Worm (Caenorhabditis elegans) whole organism, L4 larva: ENCODE measurements around the gene Y40B10A.11.

Experiments used
- D1046.2 ChIP-seq: fragments of 200-800 bp; sonication (Bioruptor generic); IDR thresholded peaks from 2 replicates; pipeline ENCODE4 v1.3.6; 2022; ENCODE audit warnings: missing genetic modification characterization, missing compliant biosample characterization
- F10B5.3 ChIP-seq: sonication (generic microtip); optimal IDR thresholded peaks from 2 replicates; lab custom pipeline; 2016; ENCODE audit warnings: mild to moderate bottlenecking, missing genetic modification characterization, missing compliant biosample characterization
- F49E8.2 ChIP-seq: sonication (generic microtip); optimal IDR thresholded peaks from 2 replicates; lab custom pipeline; 2016; ENCODE audit warnings: missing compliant biosample characterization, mild to moderate bottlenecking, missing genetic modification characterization, borderline replicate concordance
- Y105C5A.15 ChIP-seq: fragments of 200-800 bp; sonication (Bioruptor generic); IDR thresholded peaks from 2 replicates; pipeline ENCODE4 v1.3.6; 2022; ENCODE audit warnings: missing genetic modification characterization, missing compliant biosample characterization
- Y5F2A.4 ChIP-seq: fragments of 200-800 bp; sonication (Bioruptor generic); optimal IDR thresholded peaks from 2 replicates; lab custom pipeline; 2018; ENCODE audit warnings: mild to moderate bottlenecking, missing genetic modification characterization, missing compliant biosample characterization
- ZK546.5 ChIP-seq, 2 experiments: sonication (generic microtip); optimal IDR thresholded peaks; 2 replicates each; lab custom pipeline; 2017; ENCODE audit warnings: missing biosample characterization in 2 of 2, missing genetic modification characterization in 2 of 2
- aly-2 ChIP-seq: sonication (generic microtip); optimal IDR thresholded peaks from 2 replicates; lab custom pipeline; 2018; ENCODE audit warnings: missing biosample characterization, missing genetic modification characterization
- ceh-32 ChIP-seq: sonication (generic microtip); optimal IDR thresholded peaks from 2 replicates; lab custom pipeline; 2016; ENCODE audit warnings: mild to moderate bottlenecking, missing genetic modification characterization, missing compliant biosample characterization; ENCODE audit not compliant: poor library complexity
- ces-1 ChIP-seq: fragments of 150-350 bp; sonication (generic microtip); optimal IDR thresholded peaks from 4 replicates; lab custom pipeline; 2014; ENCODE audit warnings: missing biosample characterization, missing genetic modification reagents, missing genetic modification characterization
- daf-16 ChIP-seq, 3 experiments: sonication (generic microtip); optimal IDR thresholded peaks; 2 replicates each; lab custom pipeline; 2016 to 2017; ENCODE audit warnings: missing genetic modification characterization in 3 of 3, missing genetic modification reagents in 3 of 3, mild to moderate bottlenecking in 2 of 3, missing compliant biosample characterization in 2 of 3, missing biosample characterization in 1 of 3, moderate library complexity in 1 of 3
- daf-19 ChIP-seq: fragments of 200-800 bp; sonication (Bioruptor generic); conservative IDR thresholded peaks from 2 replicates; pipeline ENCODE4 v1.3.6; 2022; ENCODE audit warnings: missing genetic modification characterization, missing compliant biosample characterization
- daf-8 ChIP-seq: fragments of 200-800 bp; sonication (Bioruptor generic); IDR thresholded peaks from 2 replicates; pipeline ENCODE4 v1.3.6; 2022; ENCODE audit warnings: missing genetic modification characterization, missing compliant biosample characterization
- dmd-6 ChIP-seq: fragments of 200-800 bp; sonication (Bioruptor generic); IDR thresholded peaks from 2 replicates; pipeline ENCODE4 v1.3.6; 2022; ENCODE audit warnings: missing genetic modification reagents, missing genetic modification characterization, missing compliant biosample characterization
- dve-1 ChIP-seq: sonication (generic microtip); optimal IDR thresholded peaks from 2 replicates; lab custom pipeline; 2017; ENCODE audit warnings: antibody characterized with exemption, mild to moderate bottlenecking, missing genetic modification characterization, missing compliant biosample characterization; ENCODE audit not compliant: insufficient read depth
- egl-43 ChIP-seq: fragments of 200-800 bp; sonication (Bioruptor generic); IDR thresholded peaks from 2 replicates; pipeline ENCODE4 v1.3.6; 2022; ENCODE audit warnings: missing genetic modification reagents, missing genetic modification characterization, missing compliant biosample characterization
- fkh-10 ChIP-seq: fragments of 150-350 bp; optimal IDR thresholded peaks from 2 replicates; lab custom pipeline; 2014; ENCODE audit warnings: missing biosample characterization, missing genetic modification reagents, missing genetic modification characterization
- hif-1 ChIP-seq, 2 experiments: sonication (generic microtip); optimal IDR thresholded peaks; 2 replicates each; lab custom pipeline; 2016 to 2017; ENCODE audit warnings: missing compliant biosample characterization in 2 of 2, missing genetic modification characterization in 2 of 2, missing genetic modification reagents in 2 of 2, missing genotype in 2 of 2, mild to moderate bottlenecking in 1 of 2
- hlh-11 ChIP-seq: fragments of 200-800 bp; sonication (Bioruptor generic); optimal IDR thresholded peaks from 2 replicates; lab custom pipeline; 2018; ENCODE audit warnings: mild to moderate bottlenecking, missing genetic modification characterization, missing compliant biosample characterization
- hmg-1.1 ChIP-seq: fragments of 200-800 bp; sonication (Bioruptor generic); IDR thresholded peaks from 2 replicates; pipeline ENCODE4 v1.3.6; 2022; ENCODE audit warnings: missing genetic modification reagents, missing genetic modification characterization, missing compliant biosample characterization
- lin-13 ChIP-seq: fragments of 150-350 bp; optimal IDR thresholded peaks from 2 replicates; lab custom pipeline; 2014; ENCODE audit warnings: missing biosample characterization, missing genetic modification reagents, missing genetic modification characterization
- lin-15B ChIP-seq: fragments of 150-350 bp; sonication (generic microtip); optimal IDR thresholded peaks from 3 replicates; lab custom pipeline; 2014; ENCODE audit warnings: missing biosample characterization, missing genetic modification characterization
- lin-38 ChIP-seq: fragments of 200-800 bp; sonication (Bioruptor generic); IDR thresholded peaks from 2 replicates; pipeline ENCODE4 v1.3.6; 2022; ENCODE audit warnings: missing genetic modification reagents, missing genetic modification characterization, missing compliant biosample characterization
- lir-3 ChIP-seq: sonication (generic microtip); optimal IDR thresholded peaks from 2 replicates; lab custom pipeline; 2016; ENCODE audit warnings: mild to moderate bottlenecking, missing genetic modification characterization, missing compliant biosample characterization
- lsy-2 ChIP-seq, 2 experiments: fragments of 150-350 bp in 1 of 2; sonication (generic microtip) in 1 of 2; optimal IDR thresholded peaks; 2 replicates each; lab custom pipeline; 2014 to 2017; ENCODE audit warnings: missing biosample characterization in 2 of 2, missing genetic modification characterization in 2 of 2
- madf-5 ChIP-seq, 2 experiments: fragments of 200-800 bp; sonication (Bioruptor generic); IDR thresholded peaks; 2 replicates each; pipeline ENCODE4 v1.3.6; 2022; ENCODE audit warnings: missing compliant biosample characterization in 2 of 2, missing genetic modification characterization in 2 of 2
- mdl-1 ChIP-seq, 2 experiments: fragments of 150-350 bp in 1 of 2; sonication (generic microtip) in 1 of 2; optimal IDR thresholded peaks; 2 replicates each; lab custom pipeline; 2014 to 2017; ENCODE audit warnings: missing biosample characterization in 2 of 2, missing genetic modification characterization in 2 of 2
- mep-1 ChIP-seq: fragments of 150-350 bp; sonication (generic microtip); optimal IDR thresholded peaks from 3 replicates; lab custom pipeline; 2014; ENCODE audit warnings: missing biosample characterization, missing genetic modification characterization
- mes-2 ChIP-seq: sonication (generic microtip); optimal IDR thresholded peaks from 2 replicates; lab custom pipeline; 2016; ENCODE audit warnings: missing genotype, mild to moderate bottlenecking, missing genetic modification characterization, missing compliant biosample characterization; ENCODE audit not compliant: poor library complexity, severe bottlenecking
- nhr-28 ChIP-seq: fragments of 150-350 bp; optimal IDR thresholded peaks from 2 replicates; lab custom pipeline; 2014; ENCODE audit warnings: missing biosample characterization, missing genetic modification characterization
- nhr-6 ChIP-seq: fragments of 150-350 bp; optimal IDR thresholded peaks from 2 replicates; lab custom pipeline; 2014; ENCODE audit warnings: missing biosample characterization, missing genetic modification characterization
- php-3 ChIP-seq: fragments of 200-800 bp; sonication (Bioruptor generic); IDR thresholded peaks from 2 replicates; pipeline ENCODE4 v1.3.6; 2022; ENCODE audit warnings: missing genetic modification reagents, missing genetic modification characterization, missing compliant biosample characterization
- pqm-1 ChIP-seq: sonication (generic microtip); optimal IDR thresholded peaks from 2 replicates; lab custom pipeline; 2017; ENCODE audit warnings: missing biosample characterization, missing genetic modification characterization
- tag-97 ChIP-seq: fragments of 200-800 bp; sonication (Bioruptor generic); IDR thresholded peaks from 2 replicates; pipeline ENCODE4 v1.3.6; 2022; ENCODE audit warnings: missing genetic modification characterization, missing compliant biosample characterization
- tra-1 ChIP-seq: fragments of 200-800 bp; sonication (Bioruptor generic); IDR thresholded peaks from 2 replicates; pipeline ENCODE4 v1.3.6; 2022; ENCODE audit warnings: missing genetic modification reagents, missing genetic modification characterization, missing compliant biosample characterization
- unc-130 ChIP-seq: sonication (generic microtip); optimal IDR thresholded peaks from 2 replicates; lab custom pipeline; 2016; ENCODE audit warnings: missing genetic modification reagents, missing genetic modification characterization, missing compliant biosample characterization
- unc-39 ChIP-seq: sonication (generic microtip); optimal IDR thresholded peaks from 2 replicates; lab custom pipeline; 2017; ENCODE audit warnings: missing biosample characterization, missing genetic modification characterization
- unc-62 ChIP-seq, 3 experiments: fragments of 150-350 bp in 1 of 3; sonication (generic microtip); optimal IDR thresholded peaks in 2 of 3; peaks in 1 of 3; 1 replicate in 1 of 3; 2 replicates in 2 of 3; lab custom pipeline; 2014 to 2017; ENCODE audit warnings: missing biosample characterization in 3 of 3, missing genetic modification characterization in 3 of 3, missing genetic modification reagents in 3 of 3, missing genotype in 1 of 3
- zip-2 ChIP-seq: fragments of 150-350 bp; optimal IDR thresholded peaks from 2 replicates; lab custom pipeline; 2014; ENCODE audit warnings: missing biosample characterization, missing genetic modification characterization
- ztf-7 ChIP-seq: fragments of 150-350 bp; optimal IDR thresholded peaks from 2 replicates; lab custom pipeline; 2014; ENCODE audit warnings: missing biosample characterization, missing genetic modification characterization

Y40B10A.11 gene

DNA sequence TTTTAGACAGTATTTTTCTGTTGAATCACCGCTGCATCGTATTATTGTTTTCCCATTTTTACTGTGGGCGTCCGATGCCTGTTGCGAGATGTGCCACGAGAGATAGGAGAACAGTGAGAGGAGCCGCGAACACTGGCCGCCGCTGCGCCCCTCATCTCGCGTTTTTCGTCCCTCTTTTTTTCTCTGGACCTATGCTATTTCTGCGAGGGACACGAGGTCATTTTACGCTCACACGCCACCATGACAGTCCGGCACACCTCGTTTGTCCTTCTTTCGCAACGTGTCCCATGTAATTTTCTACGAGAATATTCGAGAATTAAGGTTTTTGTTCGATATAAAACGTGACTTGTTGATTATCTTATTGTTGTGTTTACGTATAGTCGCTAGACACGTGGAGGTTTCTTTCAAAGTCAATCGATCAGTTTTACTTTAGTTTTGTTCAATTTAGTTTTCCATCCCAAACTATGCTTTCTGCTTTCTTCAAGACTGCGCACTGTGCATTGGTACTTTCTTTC, 16.6 kb upstream of the Y40B10A.11 start, which contains the start of gene lbp-9 (continued):
- no peak for TF ChIP-seq F49E8.2 (tag; lab: Kevin White, UChicago)
- no peak for TF ChIP-seq F10B5.3 (tag; lab: Kevin White, UChicago)
- 0 out of 2 replicates have a peak, but pooled peaks have one; percentile 30 for TF ChIP-seq php-3 (GFP tag; lab: Robert Waterston, UW)

DNA sequence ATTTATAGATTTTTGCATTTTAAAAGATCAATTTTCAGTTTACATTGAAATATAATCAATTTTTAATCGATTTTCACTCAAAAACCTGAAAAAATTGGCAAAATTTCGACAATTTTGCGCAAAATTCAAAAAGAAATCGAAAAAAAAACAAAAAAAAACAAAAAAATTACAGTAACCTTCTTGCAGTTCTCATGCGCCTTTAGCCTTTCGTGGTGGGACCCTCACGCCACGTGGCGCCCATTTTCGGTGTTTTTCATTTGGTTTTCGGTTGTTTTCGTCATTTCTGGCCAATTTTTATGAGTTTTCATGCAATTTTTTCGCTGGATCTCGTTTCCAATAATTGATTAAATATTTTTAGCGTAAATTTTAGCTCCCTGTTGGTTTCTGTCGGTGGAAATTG, 16.0 kb upstream of the Y40B10A.11 start:
- TF ChIP-seq tra-1 (GFP tag; lab: Robert Waterston, UW): no peak
- peak; percentile 31; the same call in 1 of the 2 replicates for TF ChIP-seq lin-38
- peak in 1 of 2 experiments; percentile 40 for TF ChIP-seq lsy-2 (tag; optimal IDR thresholded peaks at IDR 0.05; lab: Kevin White, UChicago)
- TF ChIP-seq tag-97: no peak
- peak; percentile 58 for TF ChIP-seq unc-130 (GFP tag; lab: Kevin White, UChicago)

DNA sequence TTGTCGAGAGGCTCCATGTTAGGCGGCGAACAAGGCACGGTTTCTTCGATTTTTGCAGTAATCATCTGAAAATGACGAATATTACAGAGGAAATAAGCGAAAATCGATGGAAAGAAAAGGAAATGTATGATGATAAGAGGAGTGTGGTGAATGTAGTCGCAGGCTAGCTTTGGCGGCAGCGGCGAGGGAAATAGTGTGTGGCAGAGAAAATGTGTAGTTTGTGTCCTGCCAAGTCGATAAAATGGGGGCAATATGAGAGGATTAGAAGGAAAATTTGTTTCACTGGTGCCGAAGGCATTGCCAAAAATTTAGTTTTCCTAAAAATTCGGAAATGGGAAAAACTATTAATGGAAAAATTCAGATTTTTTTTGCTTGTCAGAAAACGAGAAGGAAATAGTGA, 15.4 kb upstream of the Y40B10A.11 start, which contains the start of gene nhr-86:
Gene nhr-86, minus strand, starts transcription at position 71 of the 400 bp plus-strand sequence.
- TF ChIP-seq hmg-1.1 (GFP tag; lab: Robert Waterston, UW): 0 out of 2 replicates have a peak, but pooled peaks have one; percentile 12
- no peak for TF ChIP-seq ces-1
- TF ChIP-seq ceh-32: no peak
- no peak for TF ChIP-seq egl-43 (GFP tag; lab: Robert Waterston, UW)
- TF ChIP-seq mep-1 (tag; lab: Kevin White, UChicago): peak; percentile 3
- TF ChIP-seq pqm-1 (tag; lab: Kevin White, UChicago): peak; percentile 19
- TF ChIP-seq fkh-10: no peak
- TF ChIP-seq daf-16 (GFP tag; optimal IDR thresholded peaks at IDR 0.05; lab: Kevin White, UChicago): no peak
- TF ChIP-seq daf-16 (tag; optimal IDR thresholded peaks at IDR 0.05; lab: Kevin White, UChicago): peak; percentile 7
- peak; percentile 13 for TF ChIP-seq mes-2
- peak; percentile 99 for TF ChIP-seq nhr-28
- peak in 1 of 2 experiments; percentile 33 for TF ChIP-seq unc-62 (GFP tag; optimal IDR thresholded peaks at IDR 0.05 in 1 of 2; lab: Kevin White, UChicago)
- TF ChIP-seq unc-62 (tag; optimal IDR thresholded peaks at IDR 0.05; lab: Kevin White, UChicago): no peak
- TF ChIP-seq madf-5 (GFP tag; IDR thresholded peaks at IDR 0.05; lab: Robert Waterston, UW): no peak
- TF ChIP-seq dmd-6: peak; percentile 16; the same call in 1 of the 2 replicates
- no peak for TF ChIP-seq ztf-7 (tag; lab: Kevin White, UChicago)
- TF ChIP-seq hlh-11 (tag; lab: Kevin White, UChicago): peak; percentile 25
- peak in 1 of 2 experiments; percentile 12 for TF ChIP-seq hif-1 (tag; optimal IDR thresholded peaks at IDR 0.05; lab: Kevin White, UChicago)
- TF ChIP-seq lin-15B (tag; lab: Kevin White, UChicago): no peak
- TF ChIP-seq dve-1 (tag; lab: Kevin White, UChicago): peak; percentile 10

DNA sequence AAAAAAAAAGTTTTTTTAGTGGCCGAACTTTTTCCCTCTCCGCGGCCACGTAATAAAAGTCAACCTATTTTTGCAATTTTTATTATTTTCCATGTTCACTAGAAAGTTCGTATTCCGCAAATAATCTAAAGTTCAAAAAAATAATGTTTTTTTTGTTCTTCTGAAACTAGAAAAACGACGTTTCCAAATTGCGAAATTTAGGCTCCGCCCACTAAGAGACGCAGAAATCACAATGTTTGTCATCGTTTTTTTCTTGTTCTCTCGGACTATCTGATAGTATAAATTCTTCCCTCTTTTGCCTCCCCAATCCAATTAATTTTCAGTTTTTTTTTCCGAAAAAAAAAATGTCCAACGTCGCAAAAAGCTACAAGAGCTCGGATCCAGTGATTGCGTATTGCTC, 5.9 kb upstream of the Y40B10A.11 start, which contains the start of gene comt-3:
Gene comt-3, plus strand, starts transcription at position 214 of the 400 bp plus-strand sequence.
- peak; percentile 29 for TF ChIP-seq pqm-1 (tag; lab: Kevin White, UChicago)
- no peak for TF ChIP-seq ZK546.5 (tag; optimal IDR thresholded peaks at IDR 0.05; lab: Kevin White, UChicago)
- TF ChIP-seq lin-13 (GFP tag; lab: Kevin White, UChicago): no peak
- peak; percentile 30 for TF ChIP-seq nhr-28
- no peak for TF ChIP-seq F10B5.3 (tag; lab: Kevin White, UChicago)

DNA sequence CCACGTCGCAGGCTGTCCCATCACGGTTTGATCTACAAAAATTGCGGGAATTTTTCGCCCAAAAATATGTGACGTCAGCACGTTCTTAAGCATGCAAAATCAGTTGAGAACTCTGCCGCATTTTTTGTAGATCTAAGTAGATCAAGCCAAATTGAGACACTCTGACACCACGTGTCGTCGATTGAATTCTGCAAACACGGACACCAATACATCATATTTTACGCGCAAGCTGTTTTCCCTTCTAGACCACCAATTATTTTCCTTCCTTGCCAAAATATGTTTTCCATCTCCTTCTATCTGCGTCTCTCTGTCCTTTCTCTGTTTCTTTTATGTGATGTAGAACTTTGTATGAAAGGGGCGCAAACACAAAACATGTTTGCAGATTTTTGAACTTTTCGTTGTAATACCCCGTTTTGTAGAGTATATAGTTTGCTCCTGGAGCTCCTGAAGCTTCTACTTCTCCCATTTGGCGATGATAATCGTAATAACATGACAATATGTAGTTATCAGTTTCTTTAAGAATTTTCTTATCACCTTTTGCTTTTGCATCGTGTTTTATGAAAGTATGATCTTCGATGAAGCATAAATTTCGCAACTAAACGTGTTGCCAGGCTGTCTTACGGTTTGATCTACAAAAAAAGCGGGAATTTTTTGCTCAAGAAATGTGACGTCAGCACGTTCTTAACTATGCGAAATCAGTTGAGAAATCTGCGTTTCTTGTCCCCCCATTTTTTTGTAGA, 4.5 kb upstream of the Y40B10A.11 start:
- TF ChIP-seq dmd-6 (peak; percentile 57; the same call in 1 of the 2 replicates), madf-5 (GFP tag; IDR thresholded peaks at IDR 0.05; lab: Robert Waterston, UW) (no peak), unc-39 (no peak), Y105C5A.15 (no peak), D1046.2 (GFP tag; lab: Robert Waterston, UW) (no peak), lir-3 (tag; lab: Kevin White, UChicago) (no peak), daf-8 (GFP tag; lab: Robert Waterston, UW) (no peak), Y5F2A.4 (GFP tag; lab: Kevin White, UChicago) (no peak), mdl-1 (tag; optimal IDR thresholded peaks at IDR 0.05; lab: Kevin White, UChicago) (peak in 1 of 2 experiments; percentile 9), daf-19 (GFP tag; lab: Robert Waterston, UW) (no peak), tra-1 (GFP tag; lab: Robert Waterston, UW) (no peak), zip-2 (no peak), hif-1 (tag; optimal IDR thresholded peaks at IDR 0.05; lab: Kevin White, UChicago) (peak in 1 of 2 experiments; percentile 1), nhr-28 (peak; percentile 70), daf-16 (GFP tag; optimal IDR thresholded peaks at IDR 0.05; lab: Kevin White, UChicago) (peak in 1 of 2 experiments; percentile 40), daf-16 (tag; optimal IDR thresholded peaks at IDR 0.05; lab: Kevin White, UChicago) (peak; percentile 45), aly-2 (tag; lab: Kevin White, UChicago) (no peak), hmg-1.1 (GFP tag; lab: Robert Waterston, UW) (peak; percentile 29; the same call in 1 of the 2 replicates), nhr-6 (tag; lab: Kevin White, UChicago) (peak; percentile 8), pqm-1 (tag; lab: Kevin White, UChicago) (peak; percentile 87)
